Worm (Caenorhabditis elegans): Measurements from ENCODE around the gene C06E1.11.

DNA sequence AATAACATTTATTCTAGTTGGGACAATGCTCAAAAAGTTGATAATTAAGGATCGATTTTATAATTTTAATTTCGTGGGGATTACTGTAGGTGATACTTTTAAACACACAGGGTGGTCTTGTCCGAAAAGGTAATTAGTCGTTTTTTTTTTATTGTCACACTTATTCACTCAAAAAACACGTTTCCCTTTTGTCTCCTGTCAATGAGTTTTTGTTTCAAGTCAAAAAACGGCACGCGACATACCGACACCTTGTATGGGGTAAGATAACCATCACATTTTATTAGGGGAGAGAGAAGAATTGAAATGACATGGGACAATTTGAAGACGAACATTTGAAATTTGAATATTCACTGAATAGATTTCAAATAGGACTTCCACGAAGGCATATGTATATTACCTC, 8.6 kb upstream of the C06E1.11 start:
- TF ChIP-seq lin-13 (tag; optimal IDR thresholded peaks at IDR 0.05) = no peak
- TF ChIP-seq elt-1 (tag; optimal IDR thresholded peaks at IDR 0.05; ENCODE audit: borderline replicate concordance, insufficient read depth) = no peak

Measured in whole organism, mixed stage, embryonic.